Worm (Caenorhabditis elegans) whole organism, L1 larva: ENCODE measurements around the gene E02C12.11.

Experiments used
- efl-3 ChIP-seq: fragments of 200-800 bp; sonication (Bioruptor generic); optimal IDR thresholded peaks from 2 replicates; lab custom pipeline; 2018; ENCODE audit warnings: mild to moderate bottlenecking, missing genetic modification characterization, missing compliant biosample characterization
- fkh-10 ChIP-seq: sonication (generic microtip); optimal IDR thresholded peaks from 2 replicates; lab custom pipeline; 2017; ENCODE audit warnings: missing biosample characterization, missing genetic modification reagents, missing genetic modification characterization
- fos-1 ChIP-seq: fragments of 150-350 bp; optimal IDR thresholded peaks from 2 replicates; lab custom pipeline; 2014; ENCODE audit warnings: missing biosample characterization, missing genetic modification characterization
- lin-39 ChIP-seq: fragments of 150-350 bp; optimal IDR thresholded peaks from 2 replicates; lab custom pipeline; 2014; ENCODE audit warnings: missing biosample characterization, missing genetic modification reagents, missing genetic modification characterization
- tlp-1 ChIP-seq: fragments of 150-350 bp; optimal IDR thresholded peaks from 2 replicates; lab custom pipeline; 2014; ENCODE audit warnings: missing biosample characterization, missing genetic modification characterization
- unc-62 ChIP-seq: fragments of 150-350 bp; optimal IDR thresholded peaks from 2 replicates; lab custom pipeline; 2014; ENCODE audit warnings: missing biosample characterization, missing genetic modification reagents, missing genetic modification characterization

DNA sequence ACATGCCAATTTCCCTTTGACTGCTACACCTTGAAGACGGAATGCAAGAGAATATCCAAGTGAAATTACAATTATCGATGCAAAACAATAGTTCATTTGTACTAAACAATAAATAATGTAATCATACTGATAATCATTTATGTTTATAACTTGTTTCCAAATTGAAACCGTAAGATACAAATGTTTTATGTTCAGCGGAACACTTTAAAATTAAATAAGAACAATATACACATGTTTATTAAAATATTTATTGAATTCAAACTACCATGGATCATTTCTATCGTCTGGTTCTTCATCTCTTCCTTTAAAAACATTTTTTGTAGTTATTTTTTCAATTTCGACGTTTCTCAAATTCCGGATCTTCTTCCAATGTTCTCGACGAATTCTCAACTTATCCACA lies 24.3 kb downstream of the E02C12.11 start, which contains the start of gene ttr-40:
- TF ChIP-seq fkh-10 (GFP tag; lab: Kevin White, UChicago): no peak
- TF ChIP-seq tlp-1 (tag; lab: Kevin White, UChicago): no peak
- no peak for TF ChIP-seq unc-62 (GFP tag; lab: Kevin White, UChicago)
- no peak for TF ChIP-seq efl-3 (GFP tag; lab: Kevin White, UChicago)
- no peak for TF ChIP-seq fos-1 (tag; lab: Kevin White, UChicago)
- TF ChIP-seq lin-39 (tag; lab: Kevin White, UChicago): no peak
